Fruit fly (Drosophila melanogaster) whole organism, embryonic: Measurements from ENCODE around the gene dpp.
A peak's percentile ranks its signal among the peaks of the same experiment; 100 is the strongest.

ENCODE experiments used
- Atf6 ChIP-seq: fragments of 200-800 bp; sonication (Bioruptor generic); IDR thresholded peaks from 2 replicates; pipeline ENCODE4 v1.3.6; 2022; ENCODE audit warnings: missing biosample characterization, missing genetic modification characterization
- CG10147 ChIP-seq: fragments of 200-800 bp; sonication (Bioruptor generic); optimal IDR thresholded peaks from 2 replicates; lab custom pipeline; 2019; ENCODE audit warnings: missing biosample characterization, mild to moderate bottlenecking, missing genetic modification characterization, moderate library complexity
- CG10462 ChIP-seq: fragments of 200-800 bp; sonication (Bioruptor generic); optimal IDR thresholded peaks from 2 replicates; lab custom pipeline; 2016; ENCODE audit warnings: missing biosample characterization, missing genetic modification characterization
- CG12071 ChIP-seq: fragments of 200-800 bp; sonication (Bioruptor generic); optimal IDR thresholded peaks from 3 replicates; lab custom pipeline; 2018; ENCODE audit warnings: missing biosample characterization, mild to moderate bottlenecking, missing genetic modification characterization
- CG13624 ChIP-seq: fragments of 200-800 bp; sonication (Bioruptor generic); optimal IDR thresholded peaks from 2 replicates; lab custom pipeline; 2016; ENCODE audit warnings: missing biosample characterization, missing genetic modification characterization
- CG1603 ChIP-seq: fragments of 200-800 bp; sonication (Bioruptor generic); optimal IDR thresholded peaks from 2 replicates; lab custom pipeline; 2019; ENCODE audit warnings: missing biosample characterization, mild to moderate bottlenecking, missing genetic modification characterization, moderate library complexity
- CG17361 ChIP-seq: fragments of 200-800 bp; sonication (Bioruptor generic); IDR thresholded peaks from 3 replicates; pipeline ENCODE4 v1.3.6; 2022; ENCODE audit warnings: missing biosample characterization, missing genetic modification characterization
- CG17385 ChIP-seq: fragments of 200-800 bp; sonication (Bioruptor generic); optimal IDR thresholded peaks from 3 replicates; lab custom pipeline; 2018; ENCODE audit warnings: missing biosample characterization, mild to moderate bottlenecking, missing genetic modification characterization
- CG17829 ChIP-seq: fragments of 200-800 bp; optimal IDR thresholded peaks from 2 replicates; lab custom pipeline; 2019; ENCODE audit warnings: missing biosample characterization, mild to moderate bottlenecking, missing genetic modification characterization, moderate library complexity
- CG18476 ChIP-seq: fragments of 200-800 bp; sonication (Bioruptor generic); optimal IDR thresholded peaks from 2 replicates; lab custom pipeline; 2016; ENCODE audit warnings: missing biosample characterization, mild to moderate bottlenecking, missing genetic modification characterization
- CG18599 ChIP-seq: fragments of 200-800 bp; sonication (Bioruptor generic); optimal IDR thresholded peaks from 3 replicates; lab custom pipeline; 2017; ENCODE audit warnings: missing biosample characterization, missing genetic modification characterization, mild to moderate bottlenecking, moderate library complexity, missing genetic modification reagents
- CG18764 ChIP-seq: fragments of 200-800 bp; sonication (Bioruptor generic); optimal IDR thresholded peaks from 3 replicates; lab custom pipeline; 2016; ENCODE audit warnings: missing biosample characterization, missing genetic modification characterization
- CG2202 ChIP-seq: fragments of 200-800 bp; sonication (Bioruptor generic); optimal IDR thresholded peaks from 2 replicates; lab custom pipeline; 2018; ENCODE audit warnings: missing biosample characterization, mild to moderate bottlenecking, missing genetic modification characterization
- CG2712 ChIP-seq: fragments of 200-800 bp; optimal IDR thresholded peaks from 3 replicates; lab custom pipeline; 2019; ENCODE audit warnings: missing biosample characterization, mild to moderate bottlenecking, missing genetic modification characterization, moderate library complexity
- CG30403 ChIP-seq: fragments of 200-800 bp; sonication (Bioruptor generic); optimal IDR thresholded peaks from 3 replicates; lab custom pipeline; 2016; ENCODE audit warnings: missing biosample characterization, missing genetic modification characterization
- CG32532 ChIP-seq: fragments of 200-800 bp; sonication (Bioruptor generic); IDR thresholded peaks from 2 replicates; pipeline ENCODE4 v1.3.6; 2022; ENCODE audit warnings: missing biosample characterization, missing genetic modification characterization
- CG33557 ChIP-seq: fragments of 200-800 bp; sonication (Bioruptor generic); optimal IDR thresholded peaks from 2 replicates; lab custom pipeline; 2019; ENCODE audit warnings: missing biosample characterization, mild to moderate bottlenecking, missing genetic modification characterization, moderate library complexity
- CG4360 ChIP-seq: fragments of 200-800 bp; sonication (Bioruptor generic); IDR thresholded peaks from 2 replicates; pipeline ENCODE4 v1.3.6; 2022; ENCODE audit warnings: missing biosample characterization, missing genetic modification characterization
- CG5953 ChIP-seq: fragments of 200-800 bp; sonication (Bioruptor generic); IDR thresholded peaks from 2 replicates; pipeline ENCODE4 v1.3.6; 2022; ENCODE audit warnings: missing biosample characterization, missing genetic modification characterization
- CG6813 ChIP-seq: fragments of 200-800 bp; sonication (Bioruptor generic); optimal IDR thresholded peaks from 2 replicates; lab custom pipeline; 2017; ENCODE audit warnings: missing biosample characterization, missing genetic modification characterization, mild to moderate bottlenecking, moderate library complexity, missing genetic modification reagents
- CG6854 ChIP-seq: fragments of 200-800 bp; sonication (Bioruptor generic); optimal IDR thresholded peaks from 3 replicates; lab custom pipeline; 2017; ENCODE audit warnings: missing biosample characterization, mild to moderate bottlenecking, missing genetic modification characterization
- CG7357 ChIP-seq: fragments of 200-800 bp; sonication (Bioruptor generic); IDR thresholded peaks from 3 replicates; pipeline ENCODE4 v1.3.6; 2022; ENCODE audit warnings: missing biosample characterization, missing genetic modification characterization
- CG9797 ChIP-seq: fragments of 200-800 bp; sonication (Bioruptor generic); optimal IDR thresholded peaks from 3 replicates; lab custom pipeline; 2018; ENCODE audit warnings: missing biosample characterization, mild to moderate bottlenecking, missing genetic modification characterization
- Deaf1 ChIP-seq: fragments of 200-800 bp; optimal IDR thresholded peaks from 3 replicates; lab custom pipeline; 2019; ENCODE audit warnings: missing biosample characterization, mild to moderate bottlenecking, missing genetic modification characterization, moderate library complexity
- E2f2 ChIP-seq: fragments of 200-800 bp; sonication (Bioruptor generic); IDR thresholded peaks from 2 replicates; pipeline ENCODE4 v1.3.6; 2022; ENCODE audit warnings: missing biosample characterization, missing genetic modification characterization
- HHEX ChIP-seq: fragments of 200-800 bp; sonication (Bioruptor generic); optimal IDR thresholded peaks from 3 replicates; lab custom pipeline; 2017; ENCODE audit warnings: missing biosample characterization, mild to moderate bottlenecking, missing genetic modification characterization, missing genetic modification reagents
- Hr78 ChIP-seq, 2 experiments: fragments of 200-800 bp in 1 of 2; fragments of >200 bp in 1 of 2; sonication (Bioruptor generic) in 1 of 2; optimal IDR thresholded peaks; 2 replicates each; lab custom pipeline; 2017 to 2019; ENCODE audit warnings: missing biosample characterization in 2 of 2, missing genetic modification characterization in 2 of 2, mild to moderate bottlenecking in 1 of 2, moderate library complexity in 1 of 2
- Hsf ChIP-seq: fragments of 200-800 bp; sonication (Bioruptor generic); optimal IDR thresholded peaks from 3 replicates; lab custom pipeline; 2016; ENCODE audit warnings: missing biosample characterization, missing genetic modification characterization
- Lhr ChIP-seq: fragments of 200-800 bp; sonication (Bioruptor generic); optimal IDR thresholded peaks from 3 replicates; lab custom pipeline; 2017; ENCODE audit warnings: mild to moderate bottlenecking, missing biosample characterization, missing genetic modification reagents, missing genetic modification characterization
- NFAT ChIP-seq: fragments of 200-800 bp; sonication (Bioruptor generic); IDR thresholded peaks from 2 replicates; pipeline ENCODE4 v1.3.6; 2022; ENCODE audit warnings: missing biosample characterization, missing genetic modification characterization
- Ssrp ChIP-seq: fragments of 200-800 bp; sonication (Bioruptor generic); optimal IDR thresholded peaks from 2 replicates; lab custom pipeline; 2018; ENCODE audit warnings: missing biosample characterization, mild to moderate bottlenecking, missing genetic modification characterization, moderate library complexity
- Stat92E ChIP-seq, 3 experiments: fragments of >200 bp in 2 of 3; fragments of 200-800 bp in 1 of 3; sonication (Bioruptor generic) in 1 of 3; optimal IDR thresholded peaks; 2 replicates each; lab custom pipeline; 2017 to 2019; ENCODE audit warnings: missing biosample characterization in 3 of 3, missing genetic modification characterization in 3 of 3, mild to moderate bottlenecking in 1 of 3, moderate library complexity in 1 of 3
- bowl ChIP-seq: fragments of 200-800 bp; sonication (Bioruptor generic); IDR thresholded peaks from 2 replicates; pipeline ENCODE4 v1.3.6; 2022; ENCODE audit warnings: missing biosample characterization, missing genetic modification characterization
- croc ChIP-seq: fragments of 200-800 bp; sonication (Bioruptor generic); conservative IDR thresholded peaks from 3 replicates; pipeline ENCODE4 v1.3.6; 2022; ENCODE audit warnings: missing biosample characterization, missing genetic modification characterization
- emc ChIP-seq: fragments of 200-800 bp; sonication (Bioruptor generic); optimal IDR thresholded peaks from 2 replicates; lab custom pipeline; 2016; ENCODE audit warnings: missing biosample characterization, missing genetic modification characterization
- knrl ChIP-seq: fragments of 200-800 bp; sonication (Bioruptor generic); IDR thresholded peaks from 3 replicates; pipeline ENCODE4 v1.3.6; 2022; ENCODE audit warnings: missing biosample characterization, missing genetic modification characterization; ENCODE audit not compliant: partially characterized antibody
- lmd ChIP-seq: fragments of 200-800 bp; sonication (Bioruptor generic); IDR thresholded peaks from 2 replicates; pipeline ENCODE4 v1.3.6; 2022; ENCODE audit warnings: missing biosample characterization, missing genetic modification characterization
- nom ChIP-seq: fragments of 200-800 bp; sonication (Bioruptor generic); optimal IDR thresholded peaks from 2 replicates; lab custom pipeline; 2017; ENCODE audit warnings: missing biosample characterization, missing genetic modification characterization, mild to moderate bottlenecking, moderate library complexity, missing genetic modification reagents
- onecut ChIP-seq: fragments of 200-800 bp; sonication (Bioruptor generic); IDR thresholded peaks from 2 replicates; pipeline ENCODE4 v1.3.6; 2022; ENCODE audit warnings: missing biosample characterization, missing genetic modification characterization
- pfk ChIP-seq: fragments of 200-800 bp; sonication (Bioruptor generic); optimal IDR thresholded peaks from 2 replicates; lab custom pipeline; 2018; ENCODE audit warnings: missing biosample characterization, mild to moderate bottlenecking, missing genetic modification characterization, moderate library complexity
- pzg ChIP-seq: fragments of 200-800 bp; sonication (Bioruptor generic); optimal IDR thresholded peaks from 3 replicates; lab custom pipeline; 2018; ENCODE audit warnings: missing biosample characterization, mild to moderate bottlenecking, missing genetic modification characterization, moderate library complexity
- salm ChIP-seq: fragments of 200-800 bp; sonication (Bioruptor generic); optimal IDR thresholded peaks from 2 replicates; lab custom pipeline; 2018; ENCODE audit warnings: missing biosample characterization, mild to moderate bottlenecking, missing genetic modification characterization
- sd ChIP-seq: fragments of 200-800 bp; sonication (Bioruptor generic); optimal IDR thresholded peaks from 3 replicates; lab custom pipeline; 2018; ENCODE audit warnings: missing biosample characterization, mild to moderate bottlenecking, missing genetic modification characterization, moderate library complexity
- sens ChIP-seq: fragments of 200-800 bp; sonication (Bioruptor generic); peaks from one replicate; lab custom pipeline; 2016; ENCODE audit warnings: missing biosample characterization, missing genetic modification characterization
- sim ChIP-seq: fragments of 200-800 bp; sonication (Bioruptor generic); IDR thresholded peaks from 2 replicates; pipeline ENCODE4 v1.3.6; 2022; ENCODE audit warnings: missing biosample characterization, missing genetic modification characterization
- so ChIP-seq: fragments of 200-800 bp; sonication (Bioruptor generic); IDR thresholded peaks from 3 replicates; pipeline ENCODE4 v1.3.6; 2022; ENCODE audit warnings: missing biosample characterization, missing genetic modification characterization
- ttk ChIP-seq: fragments of 200-800 bp; sonication (Bioruptor generic); IDR thresholded peaks from 2 replicates; pipeline ENCODE4 v2.1.2; 2022; ENCODE audit warnings: missing biosample characterization, missing genetic modification characterization
- vfl ChIP-seq: fragments of 200-800 bp; sonication (Bioruptor generic); optimal IDR thresholded peaks from 2 replicates; lab custom pipeline; 2016; ENCODE audit warnings: missing biosample characterization, missing genetic modification characterization
- vvl ChIP-seq: fragments of 200-800 bp; sonication (Bioruptor generic); IDR thresholded peaks from 2 replicates; pipeline ENCODE4 v1.3.6; 2022; ENCODE audit warnings: missing biosample characterization, missing genetic modification characterization
- yki ChIP-seq: fragments of >200 bp; optimal IDR thresholded peaks from 3 replicates; lab custom pipeline; 2018

Gene dpp

dm6 chr2L:2420490-2420889 is 7.7 kb upstream of the dpp start, which contains the start of gene CG9886 (continued):
- TF ChIP-seq emc (GFP tag; lab: Kevin White, UChicago) (no peak), so (GFP tag; lab: Robert Waterston, UW) (no peak), CG6854 (GFP tag; lab: Kevin White, UChicago) (peak; percentile 22), knrl (GFP tag; lab: Robert Waterston, UW) (peak; percentile 26; the same call in 1 of the 3 replicates), bowl (GFP tag; lab: Robert Waterston, UW) (no peak), CG2712 (peak; percentile 85), salm (peak; percentile 63), yki (lab: Kevin White, UChicago) (no peak), CG2202 (tag; lab: Kevin White, UChicago) (peak; percentile 39), CG9797 (GFP tag; lab: Kevin White, UChicago) (peak; percentile 39), CG12071 (GFP tag; lab: Kevin White, UChicago) (no peak), CG13624 (GFP tag; lab: Kevin White, UChicago) (no peak), Hsf (GFP tag; lab: Kevin White, UChicago) (peak; percentile 56), CG18599 (GFP tag; lab: Kevin White, UChicago) (peak; percentile 71), CG6813 (GFP tag; lab: Kevin White, UChicago) (peak; percentile 15), vfl (GFP tag; lab: Kevin White, UChicago) (peak; percentile 5), pzg (GFP tag; lab: Kevin White, UChicago) (peak; percentile 42), CG17385 (peak; percentile 45), croc (GFP tag; lab: Robert Waterston, UW) (peak; percentile 43; the same call in 2 of the 3 replicates), CG5953 (0 out of 2 replicates have a peak, but pooled peaks have one; percentile 6), vvl (GFP tag; lab: Robert Waterston, UW) (peak; percentile 77), lmd (peak; percentile 32; the same call in 1 of the 2 replicates), sim (GFP tag; lab: Robert Waterston, UW) (peak; percentile 32; the same call in 1 of the 2 replicates), pfk (GFP tag; lab: Kevin White, UChicago) (no peak), CG18476 (peak; percentile 49), onecut (GFP tag; lab: Robert Waterston, UW) (peak; percentile 33; the same call in 1 of the 2 replicates), CG17361 (GFP tag; lab: Robert Waterston, UW) (peak; percentile 82), Lhr (GFP tag; lab: Kevin White, UChicago) (peak; percentile 60), Ssrp (tag; lab: Kevin White, UChicago) (peak; percentile 67), sd (tag; lab: Kevin White, UChicago) (peak; percentile 61), sens (GFP tag; lab: Kevin White, UChicago) (peak; percentile 86), CG33557 (GFP tag; lab: Kevin White, UChicago) (peak; percentile 57), CG32532 (peak; percentile 70), Atf6 (GFP tag; lab: Robert Waterston, UW) (peak; percentile 56), CG30403 (GFP tag; lab: Kevin White, UChicago) (peak; percentile 77), NFAT (GFP tag; lab: Robert Waterston, UW) (no peak), Deaf1 (peak; percentile 44), nom (GFP tag; lab: Kevin White, UChicago) (no peak), Stat92E (GFP tag; optimal IDR thresholded peaks at IDR 0.05; lab: Kevin White, UChicago) (peak in 1 of 3 experiments; percentile 48), Hr78 (GFP tag; optimal IDR thresholded peaks at IDR 0.05; lab: Kevin White, UChicago) (no peak), CG10462 (GFP tag; lab: Kevin White, UChicago) (no peak), CG4360 (GFP tag; lab: Robert Waterston, UW) (no peak), CG18764 (peak; percentile 18), E2f2 (GFP tag; lab: Robert Waterston, UW) (peak; percentile 78), HHEX (GFP tag; lab: Kevin White, UChicago) (peak; percentile 41), CG1603 (tag; lab: Kevin White, UChicago) (peak; percentile 38), CG17829 (peak; percentile 79), ttk (GFP tag; lab: Robert Waterston, UW) (peak; percentile 47; the same call in 1 of the 2 replicates), CG7357 (GFP tag; lab: Robert Waterston, UW) (no peak), CG10147 (GFP tag; lab: Kevin White, UChicago) (peak; percentile 66)
